Fruit fly (Drosophila melanogaster) whole organism, pupa: Measurements from ENCODE around the gene ApepP.

Experiments
- CG8301 ChIP-seq: fragments of 200-800 bp; sonication (Bioruptor generic); optimal IDR thresholded peaks from 2 replicates; lab custom pipeline; 2018; ENCODE audit warnings: missing biosample characterization, mild to moderate bottlenecking, missing genetic modification characterization
- D1 ChIP-seq: fragments of 200-800 bp; sonication (Bioruptor generic); optimal IDR thresholded peaks from 2 replicates; lab custom pipeline; 2018; ENCODE audit warnings: missing biosample characterization, mild to moderate bottlenecking, missing genetic modification characterization, moderate library complexity

The ApepP gene

dm6 chr2L:16858466-16859007, 51.7 kb downstream of the ApepP start, which contains the start of gene CG31809:
Gene CG31809 (minus strand): TSS chr2L:16858714.
- TF ChIP-seq D1 (tag; lab: Kevin White, UChicago) (peak; percentile 38), CG8301 (no peak)
